Worm (Caenorhabditis elegans): ENCODE results near the gene fbxa-16.
"Not testable (repeated sequence)": the region's sequence is repeated elsewhere in the genome, so short reads cannot be mapped to it uniquely, and the experiment has no call there.

fbxa-16 gene

ce11 chrX:119363-119762, at the start of gene fbxa-16:
Gene fbxa-16, plus strand, starts transcription at chrX:119663.
- TF ChIP-seq unc-62 (GFP tag; optimal IDR thresholded peaks at IDR 0.05), result not testable (repeated sequence)

ce11 chrX:84602-85001, 34.9 kb upstream of the fbxa-16 start:
- TF ChIP-seq unc-62 (GFP tag; optimal IDR thresholded peaks at IDR 0.05), result no peak

ce11 chrX:88905-89304, 30.6 kb upstream of the fbxa-16 start:
- TF ChIP-seq unc-62 (GFP tag; optimal IDR thresholded peaks at IDR 0.05), result no peak

- not testable (repeated sequence) for TF ChIP-seq unc-62 (GFP tag; optimal IDR thresholded peaks at IDR 0.05)
Observed at ce11 chrX:104737-105136, 14.7 kb upstream of the fbxa-16 start, which contains the start of gene Y73B3A.4. Gene Y73B3A.4, minus strand, starts transcription at chrX:104777.

- not testable (repeated sequence) for TF ChIP-seq unc-62 (GFP tag; optimal IDR thresholded peaks at IDR 0.05)
Observed at ce11 chrX:108929-109328, 10.5 kb upstream of the fbxa-16 start, which contains the start of gene elk-2. Gene elk-2, minus strand, starts transcription at chrX:109029.

ce11 chrX:114400-114799, 5.1 kb upstream of the fbxa-16 start, which contains the start of gene fbxa-221:
Gene fbxa-221, plus strand, starts transcription at chrX:114700.
- not testable (repeated sequence) for TF ChIP-seq unc-62 (GFP tag; optimal IDR thresholded peaks at IDR 0.05)

- no peak for TF ChIP-seq unc-62 (GFP tag; optimal IDR thresholded peaks at IDR 0.05)
Observed at ce11 chrX:117080-117479, 2.4 kb upstream of the fbxa-16 start, which contains the start of gene fbxa-222. Gene fbxa-222, plus strand, starts transcription at chrX:117380.

ce11 chrX:141149-141548, 21.7 kb downstream of the fbxa-16 start, which contains the start of gene Y73B3A.8:
Gene Y73B3A.8, minus strand, starts transcription at chrX:141249.
- TF ChIP-seq unc-62 (GFP tag; optimal IDR thresholded peaks at IDR 0.05), result no peak

ce11 chrX:146832-147231, 27.4 kb downstream of the fbxa-16 start:
- TF ChIP-seq unc-62 (GFP tag; optimal IDR thresholded peaks at IDR 0.05), result no peak

- TF ChIP-seq unc-62 (GFP tag; optimal IDR thresholded peaks at IDR 0.05), result no peak
Observed at ce11 chrX:147824-148223, 28.4 kb downstream of the fbxa-16 start, which contains the start of gene Y73B3A.11. Gene Y73B3A.11, plus strand, starts transcription at chrX:148124.

- TF ChIP-seq unc-62 (GFP tag; optimal IDR thresholded peaks at IDR 0.05), result not testable (repeated sequence)
Observed at ce11 chrX:163034-163433, 43.6 kb downstream of the fbxa-16 start, which contains the start of gene tmed-12. Gene tmed-12, minus strand, starts transcription at chrX:163134.
